Fruit fly (Drosophila melanogaster) Kc167 (cell line): Measurements from ENCODE around the gene CG9171.

Experiments
- Myc ChIP-seq: fragments of >200 bp; optimal IDR thresholded peaks from 2 replicates; lab custom pipeline; 2017; ENCODE audit warnings: missing external identifiers
- Sin3A ChIP-seq: fragments of >200 bp; optimal IDR thresholded peaks from 2 replicates; lab custom pipeline; 2018; ENCODE audit warnings: missing external identifiers
- h ChIP-seq: fragments of >200 bp; optimal IDR thresholded peaks from 3 replicates; lab custom pipeline; 2018; ENCODE audit warnings: missing external identifiers
- insv ChIP-seq: fragments of >200 bp; optimal IDR thresholded peaks from 3 replicates; lab custom pipeline; 2018; ENCODE audit warnings: missing external identifiers
- psq ChIP-seq: fragments of >200 bp; optimal IDR thresholded peaks from 2 replicates; lab custom pipeline; 2017; ENCODE audit warnings: missing external identifiers
- ttk ChIP-seq: sonication (Bioruptor generic); optimal IDR thresholded peaks from 2 replicates; lab custom pipeline; 2017; ENCODE audit warnings: missing external identifiers

CG9171 gene

DNA sequence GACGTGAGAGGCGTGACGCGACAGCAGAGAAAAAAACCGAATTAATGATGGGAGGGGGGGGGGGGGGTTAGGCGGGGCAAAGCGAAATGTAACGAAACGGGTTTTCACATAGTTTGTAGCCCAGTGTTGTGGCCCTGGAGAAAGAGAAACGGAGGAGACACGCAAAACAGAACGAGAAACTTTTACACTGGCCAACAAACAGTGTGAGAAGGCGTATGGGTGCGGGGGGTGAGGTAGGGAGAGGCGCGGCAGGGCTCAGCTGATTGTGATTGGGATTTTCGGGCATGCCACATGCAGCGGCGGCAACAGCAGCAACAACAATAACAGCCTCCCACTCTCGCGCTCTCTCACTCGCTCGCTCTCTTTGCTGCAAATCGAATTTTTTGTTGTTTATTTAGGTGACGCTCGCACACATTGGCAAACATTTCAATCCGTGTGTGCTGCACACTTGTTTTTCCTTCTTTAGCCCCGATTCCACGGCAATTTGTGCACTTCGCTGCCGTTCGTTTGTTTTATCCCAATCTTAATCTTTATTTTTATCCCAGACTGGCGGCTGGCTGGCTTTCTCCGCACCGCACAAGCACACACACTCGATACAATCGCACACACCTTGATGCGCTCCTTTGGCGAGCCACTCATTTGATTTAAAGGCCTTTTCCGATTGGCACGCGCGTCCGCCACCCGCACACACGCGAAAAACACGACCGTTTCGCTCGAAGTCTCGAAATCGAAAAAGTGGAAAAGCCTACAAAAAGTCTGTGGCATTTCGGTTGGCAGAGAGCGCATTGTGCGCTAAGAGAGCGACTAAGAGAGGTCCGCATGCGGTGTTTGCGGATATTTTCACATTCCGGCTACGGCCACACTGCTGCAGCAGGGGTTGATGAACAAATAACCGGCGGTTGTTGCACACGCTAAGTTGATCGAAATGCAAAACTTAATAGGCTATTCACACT is at the start of gene CG9171:
TSS of gene CG9171 (minus strand) at position 819 of the 953 bp plus-strand sequence.
- TF ChIP-seq Myc (lab: Kevin White, UChicago), result no peak
- no peak for TF ChIP-seq Sin3A (lab: Kevin White, UChicago)
- no peak for TF ChIP-seq ttk (lab: Kevin White, UChicago)
- TF ChIP-seq psq (lab: Kevin White, UChicago), result no peak
- no peak for TF ChIP-seq h
- no peak for TF ChIP-seq insv (lab: Kevin White, UChicago)

- TF ChIP-seq h (no peak), psq (lab: Kevin White, UChicago) (no peak), Myc (lab: Kevin White, UChicago) (no peak), ttk (lab: Kevin White, UChicago) (no peak), Sin3A (lab: Kevin White, UChicago) (no peak), insv (lab: Kevin White, UChicago) (no peak)
Observed at dm6 chr2L:5823704-5824103, 23.7 kb upstream of the CG9171 start, which contains the start of gene TrissinR. TrissinR (plus strand) TSS chr2L:5824004.

dm6 chr2L:5820930-5821329 is 20.9 kb upstream of the CG9171 start:
- no peak for TF ChIP-seq insv (lab: Kevin White, UChicago)
- no peak for TF ChIP-seq Myc (lab: Kevin White, UChicago)

- TF ChIP-seq h, result no peak
- TF ChIP-seq Sin3A (lab: Kevin White, UChicago), result no peak
- no peak for TF ChIP-seq psq (lab: Kevin White, UChicago)
- TF ChIP-seq ttk (lab: Kevin White, UChicago), result no peak
Observed at dm6 chr2L:5818343-5818742, 18.3 kb upstream of the CG9171 start, which contains the start of gene COX6CL. COX6CL (minus strand) TSS chr2L:5818443.

- TF ChIP-seq ttk (lab: Kevin White, UChicago) (no peak), h (no peak), psq (lab: Kevin White, UChicago) (no peak), Sin3A (lab: Kevin White, UChicago) (no peak), insv (lab: Kevin White, UChicago) (no peak), Myc (lab: Kevin White, UChicago) (no peak)
Observed at dm6 chr2L:5811274-5811673, 11.2 kb upstream of the CG9171 start, which contains the start of gene CG43307. CG43307 (plus strand) TSS chr2L:5811574.

dm6 chr2L:5805091-5805817 is 5.2 kb upstream of the CG9171 start, which contains the start of gene CG11034:
CG11034 (plus strand) TSS chr2L:5805395.
- no peak for TF ChIP-seq Myc (lab: Kevin White, UChicago)

dm6 chr2L:5804077-5804476 is 4.0 kb upstream of the CG9171 start:
- TF ChIP-seq Myc (lab: Kevin White, UChicago) (no peak), Sin3A (lab: Kevin White, UChicago) (no peak), insv (lab: Kevin White, UChicago) (no peak), ttk (lab: Kevin White, UChicago) (no peak), psq (lab: Kevin White, UChicago) (no peak), h (no peak)

DNA sequence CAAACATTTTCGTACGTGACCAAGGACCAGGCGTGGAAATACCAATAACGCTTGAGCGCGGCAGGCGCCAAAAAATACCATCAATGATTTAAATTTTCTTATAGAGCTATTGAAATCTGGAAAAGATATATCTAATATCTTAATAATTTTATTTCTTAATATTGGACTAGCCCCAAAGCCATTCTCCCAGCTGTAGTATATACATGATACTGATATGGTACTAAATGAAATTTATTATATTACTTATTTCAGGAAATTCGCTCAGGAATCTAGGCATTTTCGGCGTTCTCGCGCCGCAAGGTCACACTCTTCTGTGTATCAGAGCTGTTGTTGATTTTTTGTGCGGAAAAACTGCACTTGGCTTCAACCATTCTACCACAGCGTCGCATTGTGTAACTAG is 1.9 kb upstream of the CG9171 start, which contains the start of the genes CG14005 and CG7239:
TSS of gene CG14005 (minus strand) at position 50 of the 400 bp plus-strand sequence.
TSS of gene CG7239 (plus strand) at position 295 of the 400 bp plus-strand sequence.
- TF ChIP-seq psq (lab: Kevin White, UChicago), result no peak
- TF ChIP-seq Myc (lab: Kevin White, UChicago), result no peak
- TF ChIP-seq insv (lab: Kevin White, UChicago), result no peak
- TF ChIP-seq Sin3A (lab: Kevin White, UChicago), result no peak
- no peak for TF ChIP-seq ttk (lab: Kevin White, UChicago)
- TF ChIP-seq h, result no peak

DNA sequence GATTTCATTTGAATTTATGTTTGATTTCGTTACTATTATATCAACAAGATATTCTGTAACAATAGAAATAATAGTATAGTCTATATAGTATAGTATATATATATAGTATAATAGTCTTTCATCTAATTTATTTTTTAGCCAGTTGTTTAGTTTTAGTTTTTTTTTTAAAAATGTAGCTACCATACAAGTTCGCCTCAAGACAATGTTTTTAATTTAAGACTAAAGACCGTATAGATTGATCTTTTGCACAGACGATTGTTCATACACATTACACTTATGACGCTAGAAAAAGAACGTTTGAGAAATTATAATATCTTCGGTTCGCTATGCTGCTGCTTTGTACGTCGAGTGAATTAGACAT is 315 bp upstream of the CG9171 start:
- TF ChIP-seq h (no peak), Myc (lab: Kevin White, UChicago) (no peak), Sin3A (lab: Kevin White, UChicago) (no peak), insv (lab: Kevin White, UChicago) (no peak), ttk (lab: Kevin White, UChicago) (no peak), psq (lab: Kevin White, UChicago) (no peak)

- TF ChIP-seq ttk (lab: Kevin White, UChicago) (no peak), insv (lab: Kevin White, UChicago) (no peak), h (no peak), Myc (lab: Kevin White, UChicago) (no peak), Sin3A (lab: Kevin White, UChicago) (no peak), psq (lab: Kevin White, UChicago) (no peak)
Observed at dm6 chr2L:5798629-5799028, 1.4 kb downstream of the CG9171 start.

DNA sequence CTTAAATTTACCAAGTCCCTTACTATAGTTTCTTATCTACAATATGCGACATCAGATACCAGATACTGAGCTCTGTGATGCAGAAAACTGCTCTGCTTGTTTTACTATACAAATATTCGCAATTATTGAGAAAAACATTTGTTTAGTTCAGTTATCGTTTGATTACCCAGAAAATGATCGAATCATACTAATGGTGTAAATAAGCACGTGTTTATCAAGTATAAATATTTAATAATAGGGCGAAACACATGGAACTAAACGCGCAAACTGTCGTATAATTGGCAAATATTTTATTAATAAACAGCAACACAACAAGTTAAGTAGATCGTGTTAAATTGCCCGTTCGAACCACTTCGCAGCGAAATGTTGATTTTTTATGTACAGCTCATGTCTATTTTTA is 2.1 kb downstream of the CG9171 start:
- no peak for TF ChIP-seq insv (lab: Kevin White, UChicago)
- TF ChIP-seq psq (lab: Kevin White, UChicago), result no peak
- no peak for TF ChIP-seq ttk (lab: Kevin White, UChicago)
- TF ChIP-seq Sin3A (lab: Kevin White, UChicago), result no peak
- TF ChIP-seq Myc (lab: Kevin White, UChicago), result no peak
- no peak for TF ChIP-seq h
